Worm (Caenorhabditis elegans) whole organism, L3 larva: ENCODE measurements around the gene srsx-5.
A peak's percentile ranks its signal among the peaks of the same experiment; 100 is the strongest.

Source experiments
- R02D3.7 ChIP-seq: fragments of 150-350 bp; optimal IDR thresholded peaks from 2 replicates; lab custom pipeline; 2014; ENCODE audit warnings: missing biosample characterization, missing genetic modification characterization
- ZK546.5 ChIP-seq: sonication (generic microtip); optimal IDR thresholded peaks from 2 replicates; lab custom pipeline; 2017; ENCODE audit warnings: missing biosample characterization, missing genetic modification characterization
- aly-2 ChIP-seq: fragments of 150-350 bp; optimal IDR thresholded peaks from 2 replicates; lab custom pipeline; 2014; ENCODE audit warnings: missing biosample characterization, missing genetic modification characterization
- ama-1 ChIP-seq: fragments of 150-350 bp; optimal IDR thresholded peaks from 2 replicates; lab custom pipeline; 2018
- ceh-16 ChIP-seq: sonication (generic microtip); optimal IDR thresholded peaks from 2 replicates; lab custom pipeline; 2017; ENCODE audit warnings: missing biosample characterization, missing genetic modification characterization
- ceh-28 ChIP-seq: fragments of 150-350 bp; optimal IDR thresholded peaks from 2 replicates; lab custom pipeline; 2014; ENCODE audit warnings: missing biosample characterization, missing genetic modification reagents, missing genetic modification characterization
- ceh-82 ChIP-seq: fragments of 150-350 bp; optimal IDR thresholded peaks from 2 replicates; lab custom pipeline; 2014; ENCODE audit warnings: missing biosample characterization, missing genetic modification characterization
- ceh-9 ChIP-seq: sonication (generic microtip); optimal IDR thresholded peaks from 2 replicates; lab custom pipeline; 2018; ENCODE audit warnings: missing biosample characterization, missing genetic modification characterization
- daf-12 ChIP-seq: fragments of 150-350 bp; optimal IDR thresholded peaks from 2 replicates; lab custom pipeline; 2014; ENCODE audit warnings: missing biosample characterization, missing genetic modification reagents, missing genetic modification characterization
- egl-27 ChIP-seq: sonication (generic microtip); optimal IDR thresholded peaks from 4 replicates; lab custom pipeline; 2017; ENCODE audit warnings: missing biosample characterization, missing genetic modification reagents, missing genetic modification characterization
- egl-5 ChIP-seq: fragments of 150-350 bp; optimal IDR thresholded peaks from 2 replicates; lab custom pipeline; 2017; ENCODE audit warnings: missing biosample characterization, missing genetic modification reagents, missing genetic modification characterization, inconsistent platforms
- elt-1 ChIP-seq: fragments of 150-350 bp; optimal IDR thresholded peaks from 2 replicates; lab custom pipeline; 2014; ENCODE audit warnings: missing biosample characterization, missing genetic modification characterization
- elt-2 ChIP-seq: sonication (generic microtip); optimal IDR thresholded peaks from 2 replicates; lab custom pipeline; 2016; ENCODE audit warnings: missing genetic modification reagents, mild to moderate bottlenecking, missing genetic modification characterization, missing compliant biosample characterization
- elt-3 ChIP-seq, 3 experiments: fragments of 150-350 bp in 1 of 3; sonication (generic microtip) in 2 of 3; optimal IDR thresholded peaks; 2 replicates in 2 of 3; 4 replicates in 1 of 3; lab custom pipeline; 2014 to 2017; ENCODE audit warnings: missing biosample characterization in 3 of 3, missing genetic modification characterization in 3 of 3
- eor-1 ChIP-seq, 2 experiments: fragments of 150-350 bp; optimal IDR thresholded peaks; 2 replicates each; lab custom pipeline; 2014 to 2018; ENCODE audit warnings: missing biosample characterization in 2 of 2, missing genetic modification characterization in 2 of 2
- fkh-10 ChIP-seq: sonication (generic microtip); optimal IDR thresholded peaks from 2 replicates; lab custom pipeline; 2017; ENCODE audit warnings: missing biosample characterization, missing genetic modification reagents, missing genetic modification characterization
- fkh-2 ChIP-seq: fragments of 150-350 bp; optimal IDR thresholded peaks from 2 replicates; lab custom pipeline; 2014; ENCODE audit warnings: missing biosample characterization, missing genetic modification reagents, missing genetic modification characterization
- fos-1 ChIP-seq: fragments of 150-350 bp; optimal IDR thresholded peaks from 2 replicates; lab custom pipeline; 2014; ENCODE audit warnings: missing biosample characterization, missing genetic modification characterization
- hmg-11 ChIP-seq: sonication (generic microtip); optimal IDR thresholded peaks from 2 replicates; lab custom pipeline; 2016; ENCODE audit warnings: missing genetic modification characterization, missing compliant biosample characterization
- jun-1 ChIP-seq: fragments of 150-350 bp; optimal IDR thresholded peaks from 2 replicates; lab custom pipeline; 2014; ENCODE audit warnings: missing biosample characterization, missing genetic modification reagents, missing genetic modification characterization
- lin-15B ChIP-seq: fragments of 150-350 bp; optimal IDR thresholded peaks from 2 replicates; lab custom pipeline; 2014; ENCODE audit warnings: missing biosample characterization, missing genetic modification characterization
- lin-39 ChIP-seq: fragments of 150-350 bp; optimal IDR thresholded peaks from 2 replicates; lab custom pipeline; 2018; ENCODE audit warnings: missing biosample characterization, missing genetic modification reagents, missing genetic modification characterization
- lsy-12 ChIP-seq: sonication (generic microtip); optimal IDR thresholded peaks from 2 replicates; lab custom pipeline; 2016; ENCODE audit warnings: mild to moderate bottlenecking, missing genetic modification characterization, missing compliant biosample characterization
- mdl-1 ChIP-seq: fragments of 150-350 bp; optimal IDR thresholded peaks from 2 replicates; lab custom pipeline; 2014; ENCODE audit warnings: missing biosample characterization, missing genetic modification characterization
- mml-1 ChIP-seq: fragments of 150-350 bp; sonication (generic microtip); optimal IDR thresholded peaks from 3 replicates; lab custom pipeline; 2014; ENCODE audit warnings: missing biosample characterization, missing genetic modification characterization
- nfya-1 ChIP-seq: sonication (generic microtip); optimal IDR thresholded peaks from 2 replicates; lab custom pipeline; 2017; ENCODE audit warnings: missing genetic modification characterization, mild to moderate bottlenecking, missing compliant biosample characterization, antibody characterized with exemption, moderate library complexity; ENCODE audit not compliant: insufficient read depth
- nhr-11 ChIP-seq: fragments of 150-350 bp; optimal IDR thresholded peaks from 2 replicates; lab custom pipeline; 2014; ENCODE audit warnings: missing biosample characterization, missing genetic modification characterization
- nhr-12 ChIP-seq: fragments of 150-350 bp; optimal IDR thresholded peaks from 2 replicates; lab custom pipeline; 2014; ENCODE audit warnings: missing biosample characterization, missing genetic modification characterization
- nhr-23 ChIP-seq: fragments of 150-350 bp; optimal IDR thresholded peaks from 2 replicates; lab custom pipeline; 2014; ENCODE audit warnings: missing biosample characterization, missing genetic modification reagents, missing genetic modification characterization
- nhr-237 ChIP-seq: fragments of 150-350 bp; optimal IDR thresholded peaks from 2 replicates; lab custom pipeline; 2014; ENCODE audit warnings: missing biosample characterization, missing genetic modification characterization
- nhr-25 ChIP-seq: sonication (generic microtip); optimal IDR thresholded peaks from 2 replicates; lab custom pipeline; 2017; ENCODE audit warnings: missing biosample characterization, missing genetic modification characterization
- nhr-28 ChIP-seq: fragments of 150-350 bp; optimal IDR thresholded peaks from 2 replicates; lab custom pipeline; 2014; ENCODE audit warnings: missing biosample characterization, missing genetic modification characterization
- nhr-43 ChIP-seq: sonication (generic microtip); optimal IDR thresholded peaks from 2 replicates; lab custom pipeline; 2016; ENCODE audit warnings: mild to moderate bottlenecking, missing genetic modification characterization, missing compliant biosample characterization; ENCODE audit not compliant: poor library complexity, severe bottlenecking
- nhr-67 ChIP-seq: fragments of 150-350 bp; optimal IDR thresholded peaks from 2 replicates; lab custom pipeline; 2014; ENCODE audit warnings: missing biosample characterization, missing genetic modification characterization
- nhr-76 ChIP-seq: fragments of 150-350 bp; sonication (generic microtip); optimal IDR thresholded peaks from 5 replicates; lab custom pipeline; 2014; ENCODE audit warnings: missing biosample characterization, missing genetic modification characterization
- nhr-77 ChIP-seq: fragments of 150-350 bp; optimal IDR thresholded peaks from 2 replicates; lab custom pipeline; 2014; ENCODE audit warnings: missing biosample characterization, missing genetic modification characterization
- pha-4 ChIP-seq: fragments of 150-350 bp; optimal IDR thresholded peaks from 2 replicates; lab custom pipeline; 2014; ENCODE audit warnings: missing biosample characterization, missing genetic modification reagents, missing genetic modification characterization
- pqm-1 ChIP-seq: fragments of 150-350 bp; optimal IDR thresholded peaks from 2 replicates; lab custom pipeline; 2017; ENCODE audit warnings: missing biosample characterization, missing genetic modification characterization, inconsistent platforms
- sea-2 ChIP-seq: fragments of 150-350 bp; sonication (generic microtip); optimal IDR thresholded peaks from 4 replicates; lab custom pipeline; 2014; ENCODE audit warnings: missing biosample characterization, missing genetic modification reagents, missing genetic modification characterization
- skn-1 ChIP-seq: fragments of 150-350 bp; optimal IDR thresholded peaks from 2 replicates; lab custom pipeline; 2014; ENCODE audit warnings: missing biosample characterization, missing genetic modification characterization
- snpc-4 ChIP-seq: fragments of 150-350 bp; optimal IDR thresholded peaks from 2 replicates; lab custom pipeline; 2014; ENCODE audit warnings: missing biosample characterization, missing genetic modification characterization
- tbx-2 ChIP-seq: sonication (generic microtip); optimal IDR thresholded peaks from 2 replicates; lab custom pipeline; 2016; ENCODE audit warnings: mild to moderate bottlenecking, missing genetic modification characterization, missing compliant biosample characterization
- unc-39 ChIP-seq: sonication (generic microtip); optimal IDR thresholded peaks from 4 replicates; lab custom pipeline; 2017; ENCODE audit warnings: missing biosample characterization, missing genetic modification characterization
- unc-62 ChIP-seq: fragments of 150-350 bp; sonication (generic microtip); optimal IDR thresholded peaks from 4 replicates; lab custom pipeline; 2014; ENCODE audit warnings: missing biosample characterization, missing genetic modification reagents, missing genetic modification characterization
- zag-1 ChIP-seq: fragments of 150-350 bp; optimal IDR thresholded peaks from 2 replicates; lab custom pipeline; 2014; ENCODE audit warnings: missing biosample characterization, missing genetic modification characterization
- ztf-11 ChIP-seq: fragments of 150-350 bp; optimal IDR thresholded peaks from 2 replicates; lab custom pipeline; 2014; ENCODE audit warnings: missing biosample characterization, missing genetic modification characterization
- ztf-4 ChIP-seq: fragments of 150-350 bp; optimal IDR thresholded peaks from 2 replicates; lab custom pipeline; 2014; ENCODE audit warnings: missing biosample characterization, missing genetic modification characterization

srsx-5 gene

ce11 chrV:7977701-7978461, 49.1 kb downstream of the srsx-5 start, which contains the start of gene let-413:
Gene let-413 (minus strand): TSS chrV:7977776.
- TF ChIP-seq nhr-43 (tag; lab: Kevin White, UChicago) (no peak), ceh-28 (no peak), nfya-1 (peak; percentile 25), pha-4 (peak; percentile 47), elt-2 (tag; lab: Kevin White, UChicago) (peak; percentile 62), pqm-1 (tag; lab: Kevin White, UChicago) (peak; percentile 67)

ce11 chrV:7978798-7979197, 50.0 kb downstream of the srsx-5 start:
- TF ChIP-seq eor-1 (tag; optimal IDR thresholded peaks at IDR 0.05; lab: Kevin White, UChicago), result no peak
- no peak for TF ChIP-seq snpc-4 (tag; lab: Kevin White, UChicago)
- TF ChIP-seq daf-12, result no peak
- TF ChIP-seq egl-5 (tag; lab: Kevin White, UChicago), result no peak
- TF ChIP-seq tbx-2 (tag; lab: Kevin White, UChicago), result no peak
- TF ChIP-seq nhr-237, result no peak
- no peak for TF ChIP-seq ceh-9 (tag; lab: Kevin White, UChicago)
- TF ChIP-seq ceh-82 (tag; lab: Kevin White, UChicago), result no peak
- TF ChIP-seq nhr-43 (tag; lab: Kevin White, UChicago), result no peak
- no peak for TF ChIP-seq elt-3 (tag; optimal IDR thresholded peaks at IDR 0.05; lab: Kevin White, UChicago)
- TF ChIP-seq fkh-2 (tag; lab: Kevin White, UChicago), result no peak
- no peak for TF ChIP-seq ceh-16
- TF ChIP-seq elt-2 (tag; lab: Kevin White, UChicago), result peak; percentile 31
- no peak for TF ChIP-seq nhr-77
- TF ChIP-seq pha-4, result peak; percentile 73
- no peak for TF ChIP-seq sea-2 (GFP tag; lab: Kevin White, UChicago)
- TF ChIP-seq ama-1 (lab: Kevin White, UChicago), result no peak
- TF ChIP-seq zag-1, result no peak
- TF ChIP-seq hmg-11, result peak; percentile 32
- TF ChIP-seq nhr-23 (tag; lab: Kevin White, UChicago), result peak; percentile 55
- TF ChIP-seq nhr-11 (tag; lab: Kevin White, UChicago), result no peak
- no peak for TF ChIP-seq fkh-10
- TF ChIP-seq ceh-28, result peak; percentile 45
- no peak for TF ChIP-seq ztf-11 (tag; lab: Kevin White, UChicago)
- peak; percentile 12 for TF ChIP-seq pqm-1 (tag; lab: Kevin White, UChicago)
- no peak for TF ChIP-seq mml-1 (tag; lab: Kevin White, UChicago)
- no peak for TF ChIP-seq aly-2 (tag; lab: Kevin White, UChicago)
- no peak for TF ChIP-seq mdl-1 (tag; lab: Kevin White, UChicago)
- TF ChIP-seq unc-62 (GFP tag; lab: Kevin White, UChicago), result no peak
- TF ChIP-seq lin-15B, result peak; percentile 14
- TF ChIP-seq skn-1 (tag; lab: Kevin White, UChicago), result no peak
- TF ChIP-seq ztf-4 (tag; lab: Kevin White, UChicago), result no peak
- no peak for TF ChIP-seq nhr-67 (tag; lab: Kevin White, UChicago)
- TF ChIP-seq nfya-1, result peak; percentile 32
- no peak for TF ChIP-seq R02D3.7 (tag; lab: Kevin White, UChicago)
- TF ChIP-seq unc-39, result no peak
- no peak for TF ChIP-seq nhr-12 (tag; lab: Kevin White, UChicago)
- TF ChIP-seq nhr-76 (tag; lab: Kevin White, UChicago), result no peak
- TF ChIP-seq egl-27 (tag; lab: Kevin White, UChicago), result no peak
- TF ChIP-seq nhr-28 (tag; lab: Kevin White, UChicago), result no peak
- no peak for TF ChIP-seq jun-1 (tag; lab: Kevin White, UChicago)
- peak; percentile 1 for TF ChIP-seq lin-39 (tag; lab: Kevin White, UChicago)
- no peak for TF ChIP-seq elt-1 (tag; lab: Kevin White, UChicago)
- TF ChIP-seq ZK546.5 (tag; lab: Kevin White, UChicago), result no peak
- TF ChIP-seq nhr-25 (tag; lab: Kevin White, UChicago), result peak; percentile 93
- no peak for TF ChIP-seq fos-1 (tag; lab: Kevin White, UChicago)
- no peak for TF ChIP-seq lsy-12 (tag; lab: Kevin White, UChicago)
- TF ChIP-seq, all 47 proteins: peak for 10
